Fruit fly (Drosophila melanogaster) whole organism: ENCODE measurements around the gene nenya.

ENCODE experiments used
- CG8478 ChIP-seq: fragments of >200 bp; optimal IDR thresholded peaks from 2 replicates; lab custom pipeline; 2018; ENCODE audit warnings: inconsistent platforms
- EcR ChIP-seq, 2 experiments: fragments of >200 bp; optimal IDR thresholded peaks; 2 replicates each; lab custom pipeline; 2017; ENCODE audit warnings: missing biosample characterization in 2 of 2, missing genetic modification characterization in 2 of 2, missing genetic modification reagents in 2 of 2
- pan ChIP-seq: fragments of >200 bp; optimal IDR thresholded peaks from 2 replicates; lab custom pipeline; 2017
- psq ChIP-seq: fragments of >200 bp; optimal IDR thresholded peaks from 2 replicates; lab custom pipeline; 2017
- usp ChIP-seq: fragments of >200 bp; optimal IDR thresholded peaks from 2 replicates; lab custom pipeline; 2017; ENCODE audit warnings: missing biosample characterization, missing genetic modification characterization, mixed read lengths

dm6 chr3R:27919385-27919789, 8.6 kb downstream of the nenya start, which contains the start of gene Boh1:
- TF ChIP-seq psq (lab: Kevin White, UChicago) (no peak), usp (GFP tag; lab: Kevin White, UChicago) (no peak), EcR (GFP tag; optimal IDR thresholded peaks at IDR 0.05; lab: Kevin White, UChicago) (no peak), pan (lab: Kevin White, UChicago) (no peak), CG8478 (no peak)
